Worm (Caenorhabditis elegans): ENCODE data around the gene ZK632.2.

DNA sequence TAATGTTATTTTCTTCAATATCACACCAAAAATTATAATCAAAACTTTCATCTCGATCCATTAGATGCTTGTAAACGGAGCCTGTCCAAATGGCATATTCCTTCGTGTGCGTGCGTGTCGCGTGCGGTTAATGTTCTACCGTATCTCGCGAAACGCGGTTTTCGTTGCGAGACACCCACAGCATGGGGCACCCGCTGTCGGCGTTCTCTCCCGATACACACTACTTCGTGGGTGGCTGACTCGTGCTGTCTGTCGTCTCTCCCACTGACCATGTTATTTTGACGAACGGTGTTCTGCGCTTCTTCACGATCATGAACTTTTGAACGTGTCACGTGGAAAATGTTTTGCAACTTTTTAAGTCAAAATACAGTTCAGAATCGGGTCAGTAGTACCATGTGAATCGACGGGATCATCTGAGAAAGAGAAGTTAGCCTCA lies 33.4 kb upstream of the ZK632.2 start:
- peak; percentile 96 for TF ChIP-seq flt-1 (GFP tag; IDR thresholded peaks at IDR 0.05)
- TF ChIP-seq cog-1 (tag; optimal IDR thresholded peaks at IDR 0.05), result peak; percentile 97
- peak; percentile 64 for TF ChIP-seq ztf-29 (GFP tag; IDR thresholded peaks at IDR 0.05)
- peak; percentile 60; the same call in 1 of the 2 replicates for TF ChIP-seq ref-1 (GFP tag; conservative IDR thresholded peaks at IDR 0.05)
- peak; percentile 83 for TF ChIP-seq ztf-23 (GFP tag; IDR thresholded peaks at IDR 0.05)
- TF ChIP-seq klf-2 (GFP tag; conservative IDR thresholded peaks at IDR 0.05), result peak; percentile 56; the same call in 1 of the 2 replicates

Data from whole organism, midembryonic.